Worm (Caenorhabditis elegans) whole organism, late embryonic: ENCODE measurements around the gene F39D8.3.

Experiments used
- C08G9.2 ChIP-seq: sonication (generic microtip); optimal IDR thresholded peaks from 2 replicates; lab custom pipeline; 2016; ENCODE audit warnings: mild to moderate bottlenecking, missing genetic modification characterization, moderate library complexity, missing compliant biosample characterization
- C38D4.7 ChIP-seq: fragments of 200-800 bp; sonication (Bioruptor generic); optimal IDR thresholded peaks from 2 replicates; lab custom pipeline; 2018; ENCODE audit warnings: mild to moderate bottlenecking, missing genetic modification characterization, moderate library complexity, missing compliant biosample characterization
- K09A11.1 ChIP-seq: sonication (generic microtip); optimal IDR thresholded peaks from 2 replicates; lab custom pipeline; 2017; ENCODE audit warnings: antibody characterized with exemption, mild to moderate bottlenecking, missing genetic modification characterization, missing compliant biosample characterization; ENCODE audit not compliant: insufficient read depth
- ceh-14 ChIP-seq: sonication (generic microtip); optimal IDR thresholded peaks from 2 replicates; lab custom pipeline; 2016; ENCODE audit warnings: missing genotype, missing genetic modification characterization, missing compliant biosample characterization
- ceh-18 ChIP-seq: sonication (generic microtip); optimal IDR thresholded peaks from 2 replicates; lab custom pipeline; 2016; ENCODE audit warnings: missing genetic modification characterization, missing compliant biosample characterization
- ceh-19 ChIP-seq: fragments of 200-800 bp; sonication (Bioruptor generic); optimal IDR thresholded peaks from 2 replicates; lab custom pipeline; 2018; ENCODE audit warnings: mild to moderate bottlenecking, missing genetic modification characterization, missing compliant biosample characterization
- ceh-2 ChIP-seq: sonication (generic microtip); optimal IDR thresholded peaks from 2 replicates; lab custom pipeline; 2016; ENCODE audit warnings: missing genotype, missing genetic modification characterization, missing compliant biosample characterization
- ceh-22 ChIP-seq: sonication (generic microtip); optimal IDR thresholded peaks from 2 replicates; lab custom pipeline; 2017; ENCODE audit warnings: missing biosample characterization, missing genetic modification characterization
- ceh-24 ChIP-seq: sonication (generic microtip); optimal IDR thresholded peaks from 2 replicates; lab custom pipeline; 2016; ENCODE audit warnings: mild to moderate bottlenecking, missing genetic modification characterization, missing compliant biosample characterization
- ceh-30 ChIP-seq: fragments of 150-350 bp; optimal IDR thresholded peaks from 2 replicates; lab custom pipeline; 2014; ENCODE audit warnings: missing biosample characterization, missing genetic modification characterization
- ceh-31 ChIP-seq: sonication (generic microtip); optimal IDR thresholded peaks from 2 replicates; lab custom pipeline; 2016; ENCODE audit warnings: missing genetic modification characterization, missing compliant biosample characterization
- ceh-34 ChIP-seq: sonication (generic microtip); optimal IDR thresholded peaks from 2 replicates; lab custom pipeline; 2016; ENCODE audit warnings: mild to moderate bottlenecking, missing genetic modification characterization, missing compliant biosample characterization
- ceh-45 ChIP-seq: fragments of 200-800 bp; sonication (Bioruptor generic); IDR thresholded peaks from 2 replicates; pipeline ENCODE4 v1.3.6; 2022; ENCODE audit warnings: missing genetic modification reagents, missing genetic modification characterization, missing compliant biosample characterization
- ceh-48 ChIP-seq: sonication (generic microtip); optimal IDR thresholded peaks from 2 replicates; lab custom pipeline; 2016; ENCODE audit warnings: missing genetic modification characterization, inconsistent platforms, missing compliant biosample characterization
- dmd-4 ChIP-seq: sonication (generic microtip); optimal IDR thresholded peaks from 2 replicates; lab custom pipeline; 2016; ENCODE audit warnings: borderline replicate concordance, missing genetic modification characterization, missing compliant biosample characterization
- dve-1 ChIP-seq: sonication (generic microtip); optimal IDR thresholded peaks from 2 replicates; lab custom pipeline; 2017; ENCODE audit warnings: antibody characterized with exemption, mild to moderate bottlenecking, missing genetic modification characterization, missing compliant biosample characterization
- elt-2 ChIP-seq: sonication (generic microtip); optimal IDR thresholded peaks from 2 replicates; lab custom pipeline; 2016; ENCODE audit warnings: missing genetic modification reagents, missing genetic modification characterization, missing compliant biosample characterization
- elt-4 ChIP-seq: sonication (generic microtip); optimal IDR thresholded peaks from 2 replicates; lab custom pipeline; 2016; ENCODE audit warnings: missing genetic modification characterization, missing compliant biosample characterization
- eyg-1 ChIP-seq: sonication (generic microtip); optimal IDR thresholded peaks from 2 replicates; lab custom pipeline; 2016; ENCODE audit warnings: missing genotype, missing genetic modification characterization, missing compliant biosample characterization
- fkh-6 ChIP-seq: sonication (generic microtip); optimal IDR thresholded peaks from 2 replicates; lab custom pipeline; 2016; ENCODE audit warnings: missing genetic modification characterization, missing compliant biosample characterization
- hlh-15 ChIP-seq: sonication (generic microtip); optimal IDR thresholded peaks from 2 replicates; lab custom pipeline; 2016; ENCODE audit warnings: missing genetic modification characterization, missing compliant biosample characterization
- lim-6 ChIP-seq: sonication (generic microtip); optimal IDR thresholded peaks from 2 replicates; lab custom pipeline; 2016; ENCODE audit warnings: missing genetic modification characterization, missing compliant biosample characterization
- lin-11 ChIP-seq: fragments of 200-800 bp; sonication (Bioruptor generic); optimal IDR thresholded peaks from 2 replicates; lab custom pipeline; 2018; ENCODE audit warnings: mild to moderate bottlenecking, missing genetic modification characterization, missing compliant biosample characterization
- madf-2 ChIP-seq: sonication (generic microtip); optimal IDR thresholded peaks from 2 replicates; lab custom pipeline; 2017; ENCODE audit warnings: missing genetic modification characterization, missing compliant biosample characterization
- nfya-1 ChIP-seq: sonication (generic microtip); optimal IDR thresholded peaks from 2 replicates; lab custom pipeline; 2017; ENCODE audit warnings: missing genetic modification characterization, mild to moderate bottlenecking, missing compliant biosample characterization, antibody characterized with exemption, moderate library complexity
- nhr-11 ChIP-seq: fragments of 150-350 bp; optimal IDR thresholded peaks from 2 replicates; lab custom pipeline; 2014; ENCODE audit warnings: missing biosample characterization, missing genetic modification characterization
- npax-4 ChIP-seq: sonication (generic microtip); optimal IDR thresholded peaks from 2 replicates; lab custom pipeline; 2016; ENCODE audit warnings: missing genetic modification characterization, missing compliant biosample characterization
- pag-3 ChIP-seq: sonication (generic microtip); optimal IDR thresholded peaks from 2 replicates; lab custom pipeline; 2016; ENCODE audit warnings: missing compliant biosample characterization, missing genetic modification characterization, borderline replicate concordance
- pax-1 ChIP-seq: fragments of 150-350 bp; optimal IDR thresholded peaks from 2 replicates; lab custom pipeline; 2014; ENCODE audit warnings: missing biosample characterization, missing genetic modification characterization
- pha-2 ChIP-seq: sonication (generic microtip); optimal IDR thresholded peaks from 2 replicates; lab custom pipeline; 2017; ENCODE audit warnings: mild to moderate bottlenecking, missing genetic modification characterization, missing compliant biosample characterization
- pha-4 ChIP-seq: fragments of 150-350 bp; optimal IDR thresholded peaks from 2 replicates; lab custom pipeline; 2018; ENCODE audit warnings: missing biosample characterization, missing genetic modification reagents, missing genetic modification characterization
- ref-2 ChIP-seq: sonication (generic microtip); optimal IDR thresholded peaks from 2 replicates; lab custom pipeline; 2016; ENCODE audit warnings: missing genetic modification characterization, missing compliant biosample characterization
- rnt-1 ChIP-seq: sonication (generic microtip); optimal IDR thresholded peaks from 2 replicates; lab custom pipeline; 2016; ENCODE audit warnings: missing genetic modification characterization, missing compliant biosample characterization
- sdc-2 ChIP-seq: sonication (generic microtip); optimal IDR thresholded peaks from 2 replicates; lab custom pipeline; 2016; ENCODE audit warnings: missing genotype, missing genetic modification characterization, missing compliant biosample characterization
- sox-2 ChIP-seq: fragments of 200-800 bp; sonication (Bioruptor generic); IDR thresholded peaks from 2 replicates; pipeline ENCODE4 v1.3.6; 2022; ENCODE audit warnings: missing genetic modification reagents, missing genetic modification characterization, missing compliant biosample characterization
- sox-4 ChIP-seq: sonication (generic microtip); optimal IDR thresholded peaks from 2 replicates; lab custom pipeline; 2017; ENCODE audit warnings: mild to moderate bottlenecking, missing genetic modification characterization, inconsistent platforms, missing compliant biosample characterization
- tbx-2 ChIP-seq: sonication (generic microtip); optimal IDR thresholded peaks from 2 replicates; lab custom pipeline; 2016; ENCODE audit warnings: missing genetic modification characterization, missing compliant biosample characterization
- tbx-7 ChIP-seq: sonication (generic microtip); optimal IDR thresholded peaks from 2 replicates; lab custom pipeline; 2016; ENCODE audit warnings: missing genotype, missing genetic modification characterization, missing compliant biosample characterization
- ttx-3 ChIP-seq: sonication (generic microtip); optimal IDR thresholded peaks from 2 replicates; lab custom pipeline; 2016; ENCODE audit warnings: missing genetic modification reagents, missing genetic modification characterization, missing compliant biosample characterization
- unc-3 ChIP-seq, 2 experiments: fragments of 200-800 bp in 1 of 2; sonication (Bioruptor generic) in 1 of 2; sonication (generic microtip) in 1 of 2; conservative IDR thresholded peaks in 1 of 2; optimal IDR thresholded peaks in 1 of 2; 2 replicates each; pipeline versions ENCODE4 v1.3.6 to Lab custom; 2016 to 2022; ENCODE audit warnings: missing compliant biosample characterization in 2 of 2, missing genetic modification characterization in 2 of 2, missing genetic modification reagents in 1 of 2
- unc-42 ChIP-seq: sonication (generic microtip); optimal IDR thresholded peaks from 2 replicates; lab custom pipeline; 2016; ENCODE audit warnings: missing genotype, missing genetic modification characterization, missing compliant biosample characterization
- zip-5 ChIP-seq: sonication (generic microtip); optimal IDR thresholded peaks from 2 replicates; lab custom pipeline; 2016; ENCODE audit warnings: missing genetic modification characterization, missing compliant biosample characterization
- ztf-16 ChIP-seq: sonication (generic microtip); optimal IDR thresholded peaks from 2 replicates; lab custom pipeline; 2017; ENCODE audit warnings: missing genetic modification characterization, missing compliant biosample characterization

The F39D8.3 gene

ce11 chrX:15382256-15382655 is 38.5 kb upstream of the F39D8.3 start:
- TF ChIP-seq dve-1 (no peak), pax-1 (tag; lab: Kevin White, UChicago) (no peak), lim-6 (tag; lab: Kevin White, UChicago) (no peak), zip-5 (no peak), ceh-30 (tag; lab: Kevin White, UChicago) (no peak), ceh-19 (GFP tag; lab: Kevin White, UChicago) (no peak), pag-3 (no peak), eyg-1 (tag; lab: Kevin White, UChicago) (no peak), tbx-7 (no peak), ceh-22 (no peak), ztf-16 (tag; lab: Kevin White, UChicago) (no peak), ttx-3 (tag; lab: Kevin White, UChicago) (no peak)

- peak; percentile 0 for TF ChIP-seq ceh-18
- TF ChIP-seq ceh-34 (tag; lab: Kevin White, UChicago), result no peak
- no peak for TF ChIP-seq sox-4 (tag; lab: Kevin White, UChicago)
- TF ChIP-seq, all 69 proteins: peak for 1
Measured at ce11 chrX:15382914-15383313, 37.9 kb upstream of the F39D8.3 start.

- no peak for TF ChIP-seq unc-3 (GFP tag; conservative IDR thresholded peaks at IDR 0.05; lab: Robert Waterston, UW)
- TF ChIP-seq unc-3 (tag; optimal IDR thresholded peaks at IDR 0.05; lab: Kevin White, UChicago), result no peak
- TF ChIP-seq lin-11 (tag; lab: Kevin White, UChicago), result no peak
- TF ChIP-seq pha-2 (tag; lab: Kevin White, UChicago), result no peak
- TF ChIP-seq ref-2, result no peak
- no peak for TF ChIP-seq C38D4.7 (GFP tag; lab: Kevin White, UChicago)
- no peak for TF ChIP-seq sox-4 (tag; lab: Kevin White, UChicago)
- no peak for TF ChIP-seq npax-4 (tag; lab: Kevin White, UChicago)
- no peak for TF ChIP-seq ceh-31 (tag; lab: Kevin White, UChicago)
- TF ChIP-seq ceh-19 (GFP tag; lab: Kevin White, UChicago), result no peak
- TF ChIP-seq ceh-2 (tag; lab: Kevin White, UChicago), result no peak
- no peak for TF ChIP-seq C08G9.2 (tag; lab: Kevin White, UChicago)
- TF ChIP-seq lim-6 (tag; lab: Kevin White, UChicago), result no peak
- TF ChIP-seq nfya-1 (tag; lab: Kevin White, UChicago), result no peak
- TF ChIP-seq, all 69 proteins: peak for 0
Measured at ce11 chrX:15384090-15384624, 36.6 kb upstream of the F39D8.3 start.

- TF ChIP-seq lin-11 (tag; lab: Kevin White, UChicago), result no peak
- TF ChIP-seq dmd-4, result no peak
- TF ChIP-seq tbx-2, result no peak
- TF ChIP-seq ceh-45, result no peak
- TF ChIP-seq hlh-15 (tag; lab: Kevin White, UChicago), result no peak
- no peak for TF ChIP-seq ceh-48 (tag; lab: Kevin White, UChicago)
- TF ChIP-seq madf-2 (tag; lab: Kevin White, UChicago), result no peak
- no peak for TF ChIP-seq unc-3 (GFP tag; conservative IDR thresholded peaks at IDR 0.05; lab: Robert Waterston, UW)
- no peak for TF ChIP-seq unc-3 (tag; optimal IDR thresholded peaks at IDR 0.05; lab: Kevin White, UChicago)
- no peak for TF ChIP-seq pha-4 (tag; lab: Kevin White, UChicago)
- no peak for TF ChIP-seq nhr-11
- TF ChIP-seq ceh-22, result no peak
- TF ChIP-seq ceh-19 (GFP tag; lab: Kevin White, UChicago), result no peak
Measured at ce11 chrX:15385379-15385778, 35.4 kb upstream of the F39D8.3 start.

- TF ChIP-seq sox-4 (tag; lab: Kevin White, UChicago) (no peak), pag-3 (no peak), C38D4.7 (GFP tag; lab: Kevin White, UChicago) (no peak), ceh-2 (tag; lab: Kevin White, UChicago) (no peak), sdc-2 (tag; lab: Kevin White, UChicago) (no peak), sox-2 (GFP tag; lab: Robert Waterston, UW) (no peak), elt-2 (no peak), elt-4 (no peak), ceh-45 (no peak), lin-11 (tag; lab: Kevin White, UChicago) (no peak), unc-42 (tag; lab: Kevin White, UChicago) (peak; percentile 79), ceh-14 (tag; lab: Kevin White, UChicago) (no peak), ztf-16 (tag; lab: Kevin White, UChicago) (no peak), ceh-22 (no peak), npax-4 (tag; lab: Kevin White, UChicago) (no peak), rnt-1 (tag; lab: Kevin White, UChicago) (no peak), fkh-6 (tag; lab: Kevin White, UChicago) (no peak), K09A11.1 (tag; lab: Kevin White, UChicago) (no peak), nfya-1 (tag; lab: Kevin White, UChicago) (peak; percentile 31), ceh-24 (no peak)
Measured at ce11 chrX:15385807-15386349, 34.9 kb upstream of the F39D8.3 start.
